Worm (Caenorhabditis elegans): ENCODE data around the gene T05C3.2.

T05C3.2 gene

DNA sequence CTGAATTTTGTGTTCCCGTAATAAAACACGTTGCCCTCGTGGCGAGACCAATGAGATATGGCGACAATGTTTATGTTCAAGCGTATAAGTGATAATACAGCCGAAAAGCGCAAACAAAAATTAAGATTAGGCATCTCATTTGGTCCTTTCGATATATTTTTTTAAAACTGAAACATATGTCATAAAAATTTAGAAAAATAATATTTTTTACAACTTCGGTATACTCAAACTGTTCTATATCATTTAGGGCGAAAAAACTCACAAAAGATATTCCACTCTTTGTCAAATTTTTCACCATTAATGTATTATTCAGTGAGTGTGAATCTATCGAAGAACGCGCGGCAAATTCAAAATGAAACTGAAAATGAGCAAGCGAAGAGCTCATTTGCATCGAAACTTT lies 45.0 kb downstream of the T05C3.2 start, which contains the start of gene cft-1:
cft-1 (plus strand) TSS at position 301 of the 400 bp plus-strand sequence.
- no peak for TF ChIP-seq unc-62 (GFP tag; optimal IDR thresholded peaks at IDR 0.05)

DNA sequence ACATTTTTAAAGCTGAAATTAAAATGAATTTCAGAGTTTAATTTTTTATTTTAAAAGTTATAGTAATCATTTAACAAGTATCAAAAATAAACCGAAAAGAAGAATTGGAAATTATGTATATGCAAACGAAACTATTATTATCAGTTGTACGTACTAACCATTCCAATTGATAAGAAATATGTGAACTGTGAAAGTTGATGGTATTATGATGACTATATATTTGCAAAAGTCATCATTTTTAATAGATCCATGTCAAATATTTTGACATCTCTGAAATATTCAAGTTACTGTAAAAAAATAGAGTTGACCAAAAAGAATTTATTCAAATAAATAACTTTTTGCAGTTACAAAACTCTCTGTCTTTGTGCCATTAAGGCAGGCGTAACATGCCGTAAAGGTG lies 54.5 kb downstream of the T05C3.2 start, which contains the start of gene ugt-48:
ugt-48 (minus strand) TSS at position 12 of the 400 bp plus-strand sequence.
- TF ChIP-seq unc-62 (GFP tag; optimal IDR thresholded peaks at IDR 0.05), result no peak

DNA sequence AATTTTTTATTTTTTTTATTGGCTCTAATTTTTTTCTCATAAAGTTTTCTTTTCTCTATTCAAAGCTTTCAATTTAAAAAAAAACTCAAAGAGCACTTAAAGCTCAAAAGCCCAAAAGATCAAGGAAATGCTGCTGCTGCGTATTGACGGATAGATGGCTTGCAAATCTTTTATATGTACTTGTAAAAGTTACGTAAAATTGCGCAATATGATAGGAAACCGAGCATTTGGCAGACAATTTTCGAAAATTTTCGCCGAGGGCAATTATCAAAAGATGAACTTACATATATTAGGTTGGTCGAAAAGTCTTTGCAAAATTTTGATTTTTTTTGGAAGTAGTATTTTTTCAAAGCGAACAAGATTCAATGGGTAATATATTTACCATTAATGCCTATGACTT lies 55.0 kb downstream of the T05C3.2 start:
- TF ChIP-seq unc-62 (GFP tag; optimal IDR thresholded peaks at IDR 0.05), result no peak

Measured in whole organism, dauer.